Worm (Caenorhabditis elegans): ENCODE results near the gene Y57G11C.23.

ce11 chrIV:14838095-14838494, 23.5 kb downstream of the Y57G11C.23 start:
- TF ChIP-seq F23B12.7 (tag; optimal IDR thresholded peaks at IDR 0.05; ENCODE audit: insufficient read depth) (no peak), efl-1 (GFP tag; optimal IDR thresholded peaks at IDR 0.05) (peak; percentile 14), sea-2 (GFP tag; IDR thresholded peaks at IDR 0.05) (no peak), tbp1 (GFP tag; optimal IDR thresholded peaks at IDR 0.05) (peak; percentile 90), ztf-28 (GFP tag; IDR thresholded peaks at IDR 0.05) (no peak), zim-3 (tag; optimal IDR thresholded peaks at IDR 0.05) (no peak), ama-1 (optimal IDR thresholded peaks at IDR 0.05) (no peak), ama-1 (GFP tag; optimal IDR thresholded peaks at IDR 0.05) (peak in 1 of 2 experiments; percentile 47)
